Fruit fly (Drosophila melanogaster) whole organism, embryonic: ENCODE data around the gene CG2889.
A peak's percentile ranks its signal among the peaks of the same experiment; 100 is the strongest.

Experiments
- BEAF-32 ChIP-seq: fragments of 200-800 bp; sonication (Bioruptor generic); optimal IDR thresholded peaks from 3 replicates; lab custom pipeline; 2017; ENCODE audit warnings: missing biosample characterization, missing genetic modification characterization, mild to moderate bottlenecking, moderate library complexity, missing genetic modification reagents
- CG10147 ChIP-seq: fragments of 200-800 bp; sonication (Bioruptor generic); optimal IDR thresholded peaks from 2 replicates; lab custom pipeline; 2019; ENCODE audit warnings: missing biosample characterization, mild to moderate bottlenecking, missing genetic modification characterization, moderate library complexity
- CG1024 ChIP-seq: fragments of 200-800 bp; sonication (Bioruptor generic); IDR thresholded peaks from 2 replicates; pipeline ENCODE4 v1.3.6; 2022; ENCODE audit warnings: missing biosample characterization, missing genetic modification characterization
- CG10431 ChIP-seq: fragments of 200-800 bp; sonication (Bioruptor generic); optimal IDR thresholded peaks from 3 replicates; lab custom pipeline; 2018; ENCODE audit warnings: missing biosample characterization, mild to moderate bottlenecking, missing genetic modification characterization
- CG10565 ChIP-seq: fragments of 200-800 bp; sonication (Bioruptor generic); optimal IDR thresholded peaks from 3 replicates; lab custom pipeline; 2016; ENCODE audit warnings: missing biosample characterization, mild to moderate bottlenecking, missing genetic modification characterization
- CG12659 ChIP-seq: fragments of 200-800 bp; sonication (Bioruptor generic); optimal IDR thresholded peaks from 3 replicates; lab custom pipeline; 2017; ENCODE audit warnings: mild to moderate bottlenecking, missing biosample characterization, missing genetic modification reagents, missing genetic modification characterization
- CG13624 ChIP-seq: fragments of 200-800 bp; sonication (Bioruptor generic); optimal IDR thresholded peaks from 2 replicates; lab custom pipeline; 2016; ENCODE audit warnings: missing biosample characterization, missing genetic modification characterization
- CG15479 ChIP-seq: fragments of 200-800 bp; sonication (Bioruptor generic); optimal IDR thresholded peaks from 3 replicates; lab custom pipeline; 2019; ENCODE audit warnings: missing biosample characterization, mild to moderate bottlenecking, missing genetic modification characterization, moderate library complexity
- CG17359 ChIP-seq: fragments of 200-800 bp; sonication (Bioruptor generic); optimal IDR thresholded peaks from 3 replicates; lab custom pipeline; 2018; ENCODE audit warnings: missing biosample characterization, mild to moderate bottlenecking, missing genetic modification characterization, moderate library complexity
- CG17361 ChIP-seq: fragments of 200-800 bp; sonication (Bioruptor generic); IDR thresholded peaks from 3 replicates; pipeline ENCODE4 v1.3.6; 2022; ENCODE audit warnings: missing biosample characterization, missing genetic modification characterization
- CG17802 ChIP-seq: fragments of 200-800 bp; sonication (Bioruptor generic); optimal IDR thresholded peaks from 2 replicates; lab custom pipeline; 2018; ENCODE audit warnings: missing biosample characterization, mild to moderate bottlenecking, missing genetic modification characterization, moderate library complexity
- CG17912 ChIP-seq: fragments of 200-800 bp; sonication (Bioruptor generic); optimal IDR thresholded peaks from 2 replicates; lab custom pipeline; 2018; ENCODE audit warnings: missing biosample characterization, mild to moderate bottlenecking, missing genetic modification characterization
- CG1832 ChIP-seq: fragments of 200-800 bp; sonication (Bioruptor generic); optimal IDR thresholded peaks from 2 replicates; lab custom pipeline; 2017; ENCODE audit warnings: missing biosample characterization, mild to moderate bottlenecking, missing genetic modification characterization, inconsistent platforms
- CG2120 ChIP-seq: fragments of 200-800 bp; sonication (Bioruptor generic); optimal IDR thresholded peaks from 3 replicates; lab custom pipeline; 2016; ENCODE audit warnings: missing biosample characterization, missing genetic modification characterization
- CG2712 ChIP-seq: fragments of 200-800 bp; optimal IDR thresholded peaks from 3 replicates; lab custom pipeline; 2019; ENCODE audit warnings: missing biosample characterization, mild to moderate bottlenecking, missing genetic modification characterization, moderate library complexity
- CG34376 ChIP-seq: fragments of 200-800 bp; sonication (Bioruptor generic); optimal IDR thresholded peaks from 2 replicates; lab custom pipeline; 2018; ENCODE audit warnings: missing biosample characterization, mild to moderate bottlenecking, missing genetic modification characterization
- CG34422 ChIP-seq: fragments of 200-800 bp; sonication (Bioruptor generic); IDR thresholded peaks from 3 replicates; pipeline ENCODE4 v1.3.6; 2022; ENCODE audit warnings: missing biosample characterization, missing genetic modification characterization
- CG3838 ChIP-seq: fragments of 200-800 bp; sonication (Bioruptor generic); optimal IDR thresholded peaks from 3 replicates; lab custom pipeline; 2016; ENCODE audit warnings: missing biosample characterization, missing genetic modification characterization
- CG4360 ChIP-seq: fragments of 200-800 bp; sonication (Bioruptor generic); IDR thresholded peaks from 2 replicates; pipeline ENCODE4 v1.3.6; 2022; ENCODE audit warnings: missing biosample characterization, missing genetic modification characterization
- CG4854 ChIP-seq: fragments of 200-800 bp; sonication (Bioruptor generic); optimal IDR thresholded peaks from 2 replicates; lab custom pipeline; 2016; ENCODE audit warnings: missing biosample characterization, missing genetic modification characterization, inconsistent platforms
- CG5245 ChIP-seq: fragments of 200-800 bp; sonication (Bioruptor generic); optimal IDR thresholded peaks from 3 replicates; lab custom pipeline; 2016; ENCODE audit warnings: missing biosample characterization, missing genetic modification characterization
- CG6654 ChIP-seq: fragments of 200-800 bp; sonication (Bioruptor generic); optimal IDR thresholded peaks from 2 replicates; lab custom pipeline; 2017; ENCODE audit warnings: missing biosample characterization, mild to moderate bottlenecking, missing genetic modification characterization
- CG6689 ChIP-seq: fragments of 200-800 bp; sonication (Bioruptor generic); IDR thresholded peaks from 2 replicates; pipeline ENCODE4 v1.3.6; 2022; ENCODE audit warnings: missing biosample characterization, missing genetic modification characterization
- CG7745 ChIP-seq: fragments of 200-800 bp; sonication (Bioruptor generic); optimal IDR thresholded peaks from 2 replicates; lab custom pipeline; 2018; ENCODE audit warnings: missing biosample characterization, mild to moderate bottlenecking, missing genetic modification characterization, moderate library complexity
- CG7786 ChIP-seq: fragments of 200-800 bp; sonication (Bioruptor generic); optimal IDR thresholded peaks from 2 replicates; lab custom pipeline; 2016; ENCODE audit warnings: missing biosample characterization, missing genetic modification characterization
- CHES-1-like ChIP-seq: fragments of 200-800 bp; sonication (Bioruptor generic); optimal IDR thresholded peaks from 2 replicates; lab custom pipeline; 2016; ENCODE audit warnings: missing biosample characterization, missing genetic modification characterization
- Dad ChIP-seq: fragments of 200-800 bp; sonication (Bioruptor generic); optimal IDR thresholded peaks from 3 replicates; lab custom pipeline; 2016; ENCODE audit warnings: missing biosample characterization, missing genetic modification characterization
- Dek ChIP-seq: fragments of 200-800 bp; sonication (Bioruptor generic); optimal IDR thresholded peaks from 3 replicates; lab custom pipeline; 2019; ENCODE audit warnings: missing biosample characterization, mild to moderate bottlenecking, missing genetic modification characterization, moderate library complexity
- Dll ChIP-seq: fragments of 200-800 bp; sonication (Bioruptor generic); IDR thresholded peaks from 4 replicates; pipeline ENCODE4 v1.3.6; 2022; ENCODE audit warnings: missing biosample characterization, missing genetic modification characterization; ENCODE audit not compliant: partially characterized antibody
- Lpt ChIP-seq: fragments of >200 bp; optimal IDR thresholded peaks from 2 replicates; lab custom pipeline; 2018; ENCODE audit warnings: missing biosample characterization, missing genetic modification characterization
- Nf-YB ChIP-seq: fragments of 200-800 bp; sonication (Bioruptor generic); optimal IDR thresholded peaks from 3 replicates; lab custom pipeline; 2019; ENCODE audit warnings: missing biosample characterization, mild to moderate bottlenecking, missing genetic modification characterization, moderate library complexity
- Nf-YC ChIP-seq: fragments of 200-800 bp; optimal IDR thresholded peaks from 3 replicates; lab custom pipeline; 2019; ENCODE audit warnings: missing biosample characterization, mild to moderate bottlenecking, missing genetic modification characterization, moderate library complexity
- PHDP ChIP-seq: fragments of 200-800 bp; sonication (Bioruptor generic); optimal IDR thresholded peaks from 3 replicates; lab custom pipeline; 2018; ENCODE audit warnings: missing biosample characterization, mild to moderate bottlenecking, missing genetic modification characterization, moderate library complexity
- Rx ChIP-seq: fragments of 200-800 bp; sonication (Bioruptor generic); IDR thresholded peaks from 2 replicates; pipeline ENCODE4 v1.3.6; 2022; ENCODE audit warnings: missing biosample characterization, missing genetic modification characterization
- Sry-δ ChIP-seq: fragments of 200-800 bp; sonication (Bioruptor generic); optimal IDR thresholded peaks from 2 replicates; lab custom pipeline; 2016; ENCODE audit warnings: missing biosample characterization, missing genetic modification characterization
- YL-1 ChIP-seq: fragments of 200-800 bp; sonication (Bioruptor generic); optimal IDR thresholded peaks from 3 replicates; lab custom pipeline; 2017; ENCODE audit warnings: missing biosample characterization, mild to moderate bottlenecking, missing genetic modification characterization
- ap ChIP-seq: fragments of 200-800 bp; sonication (Bioruptor generic); IDR thresholded peaks from 2 replicates; pipeline ENCODE4 v1.3.6; 2022; ENCODE audit warnings: missing biosample characterization, missing genetic modification characterization
- ara ChIP-seq: fragments of 200-800 bp; sonication (Bioruptor generic); IDR thresholded peaks from 2 replicates; pipeline ENCODE4 v1.3.6; 2022; ENCODE audit warnings: missing biosample characterization, missing genetic modification characterization
- cad ChIP-seq: fragments of >200 bp; optimal IDR thresholded peaks from 2 replicates; lab custom pipeline; 2017; ENCODE audit warnings: missing biosample characterization, missing genetic modification characterization
- chinmo ChIP-seq: fragments of 200-800 bp; sonication (Bioruptor generic); IDR thresholded peaks from 4 replicates; pipeline ENCODE4 v1.3.6; 2022; ENCODE audit warnings: missing biosample characterization, missing genetic modification characterization; ENCODE audit not compliant: partially characterized antibody
- gsb-n ChIP-seq: fragments of 200-800 bp; sonication (Bioruptor generic); optimal IDR thresholded peaks from 3 replicates; lab custom pipeline; 2018; ENCODE audit warnings: missing biosample characterization, mild to moderate bottlenecking, missing genetic modification characterization
- her ChIP-seq: fragments of 200-800 bp; sonication (Bioruptor generic); optimal IDR thresholded peaks from 2 replicates; lab custom pipeline; 2016; ENCODE audit warnings: missing biosample characterization, missing genetic modification characterization
- jigr1 ChIP-seq: fragments of 200-800 bp; sonication (Bioruptor generic); IDR thresholded peaks from 3 replicates; pipeline ENCODE4 v1.3.6; 2022; ENCODE audit warnings: missing biosample characterization, missing genetic modification characterization
- lab ChIP-seq: fragments of 200-800 bp; sonication (Bioruptor generic); optimal IDR thresholded peaks from 3 replicates; lab custom pipeline; 2017; ENCODE audit warnings: missing biosample characterization, missing genetic modification characterization, mild to moderate bottlenecking, moderate library complexity, missing genetic modification reagents
- mld ChIP-seq: fragments of 200-800 bp; sonication (Bioruptor generic); IDR thresholded peaks from 3 replicates; pipeline ENCODE4 v1.3.6; 2022; ENCODE audit warnings: missing biosample characterization, missing genetic modification characterization; ENCODE audit not compliant: partially characterized antibody
- nerfin-1 ChIP-seq: fragments of 200-800 bp; sonication (Bioruptor generic); optimal IDR thresholded peaks from 3 replicates; lab custom pipeline; 2019; ENCODE audit warnings: missing biosample characterization, mild to moderate bottlenecking, missing genetic modification characterization, moderate library complexity
- pum ChIP-seq: fragments of 200-800 bp; sonication (Bioruptor generic); optimal IDR thresholded peaks from 2 replicates; lab custom pipeline; 2016; ENCODE audit warnings: missing biosample characterization, missing genetic modification characterization
- toy ChIP-seq: fragments of 200-800 bp; sonication (Bioruptor generic); IDR thresholded peaks from 2 replicates; pipeline ENCODE4 v1.3.6; 2022; ENCODE audit warnings: missing biosample characterization, missing genetic modification characterization
- trh ChIP-seq: fragments of 200-800 bp; sonication (Bioruptor generic); optimal IDR thresholded peaks from 2 replicates; lab custom pipeline; 2016; ENCODE audit warnings: missing biosample characterization, missing genetic modification characterization
- wor ChIP-seq: fragments of 200-800 bp; sonication (Bioruptor generic); IDR thresholded peaks from 2 replicates; pipeline ENCODE4 v1.3.6; 2022; ENCODE audit warnings: missing biosample characterization, missing genetic modification characterization
- z ChIP-seq: fragments of 200-800 bp; sonication (Bioruptor generic); IDR thresholded peaks from 3 replicates; pipeline ENCODE4 v1.3.6; 2022; ENCODE audit warnings: missing biosample characterization, missing genetic modification characterization

Gene CG2889

dm6 chrX:10474213-10474540, 439 bp downstream of the CG2889 start (continued):
- TF ChIP-seq CG17361, result no peak
- TF ChIP-seq CG17912 (GFP tag; lab: Kevin White, UChicago), result no peak
- no peak for TF ChIP-seq CHES-1-like (GFP tag; lab: Kevin White, UChicago)
- no peak for TF ChIP-seq nerfin-1 (tag; lab: Kevin White, UChicago)
- no peak for TF ChIP-seq CG2712 (tag; lab: Kevin White, UChicago)
- TF ChIP-seq CG15479 (GFP tag; lab: Kevin White, UChicago), result peak; percentile 73
- TF ChIP-seq CG1832, result peak; percentile 91
- TF ChIP-seq pum (GFP tag; lab: Kevin White, UChicago), result no peak
- peak; percentile 11; the same call in 1 of the 2 replicates for TF ChIP-seq CG4360 (GFP tag; lab: Robert Waterston, UW)
- TF ChIP-seq wor (GFP tag; lab: Robert Waterston, UW), result no peak
- no peak for TF ChIP-seq CG6689
- TF ChIP-seq ara, result no peak
- no peak for TF ChIP-seq ap (GFP tag; lab: Robert Waterston, UW)
- no peak for TF ChIP-seq CG2120
- TF ChIP-seq her (GFP tag; lab: Kevin White, UChicago), result no peak
- TF ChIP-seq Dek (tag; lab: Kevin White, UChicago), result no peak

- TF ChIP-seq CG34422 (GFP tag; lab: Robert Waterston, UW) (no peak), BEAF-32 (GFP tag; lab: Kevin White, UChicago) (peak; percentile 67), Rx (GFP tag; lab: Robert Waterston, UW) (no peak), Nf-YB (GFP tag; lab: Kevin White, UChicago) (no peak), CG6689 (0 out of 2 replicates have a peak, but pooled peaks have one; percentile 22), Dad (GFP tag; lab: Kevin White, UChicago) (no peak), CG17802 (tag; lab: Kevin White, UChicago) (no peak), CG7745 (tag; lab: Kevin White, UChicago) (no peak), CG6654 (GFP tag; lab: Kevin White, UChicago) (no peak), CG34376 (GFP tag; lab: Kevin White, UChicago) (no peak), gsb-n (no peak), jigr1 (GFP tag; lab: Robert Waterston, UW) (no peak), toy (no peak), CG10565 (GFP tag; lab: Kevin White, UChicago) (no peak), chinmo (no peak), Dll (GFP tag; lab: Robert Waterston, UW) (peak; percentile 71), CG13624 (GFP tag; lab: Kevin White, UChicago) (peak; percentile 35), PHDP (tag; lab: Kevin White, UChicago) (no peak), trh (GFP tag; lab: Kevin White, UChicago) (no peak), CG12659 (GFP tag; lab: Kevin White, UChicago) (peak; percentile 63), CG7786 (GFP tag; lab: Kevin White, UChicago) (no peak), CG10147 (GFP tag; lab: Kevin White, UChicago) (no peak), CG10431 (GFP tag; lab: Kevin White, UChicago) (no peak), CG1024 (GFP tag; lab: Robert Waterston, UW) (no peak), Nf-YC (tag; lab: Kevin White, UChicago) (no peak), CG3838 (GFP tag; lab: Kevin White, UChicago) (no peak), lab (no peak), CG4854 (GFP tag; lab: Kevin White, UChicago) (no peak), ap (GFP tag; lab: Robert Waterston, UW) (no peak), z (GFP tag; lab: Robert Waterston, UW) (no peak), CG17359 (tag; lab: Kevin White, UChicago) (no peak), CG5245 (GFP tag; lab: Kevin White, UChicago) (no peak), cad (no peak), mld (GFP tag; lab: Robert Waterston, UW) (no peak), Sry-δ (GFP tag; lab: Kevin White, UChicago) (peak; percentile 66), Lpt (no peak), YL-1 (GFP tag; lab: Kevin White, UChicago) (peak; percentile 41)
These were observed 887 bp downstream of the CG2889 start, which contains the start of gene nocte for dm6 chrX:10474625-10475024. TSS of gene nocte (minus strand) at chrX:10474675.
